Worm (Caenorhabditis elegans): ENCODE measurements around the gene tag-297.

The tag-297 gene

ce11 chrII:14619806-14620205 lies 7.6 kb upstream of the tag-297 start:
- no peak for TF ChIP-seq tra-4 (tag; optimal IDR thresholded peaks at IDR 0.05)
- TF ChIP-seq ceh-13 (GFP tag; optimal IDR thresholded peaks at IDR 0.05), result no peak
- no peak for TF ChIP-seq ets-7 (tag; optimal IDR thresholded peaks at IDR 0.05)
- no peak for TF ChIP-seq aly-1 (tag; optimal IDR thresholded peaks at IDR 0.05)
- no peak for TF ChIP-seq flt-1 (GFP tag; IDR thresholded peaks at IDR 0.05)
- no peak for TF ChIP-seq hnd-1 (tag; optimal IDR thresholded peaks at IDR 0.05)

- TF ChIP-seq aly-1 (tag; optimal IDR thresholded peaks at IDR 0.05) (no peak), ceh-36 (tag; optimal IDR thresholded peaks at IDR 0.05) (no peak), ets-7 (tag; optimal IDR thresholded peaks at IDR 0.05) (no peak), flt-1 (GFP tag; IDR thresholded peaks at IDR 0.05) (no peak), tbx-37 (GFP tag; conservative IDR thresholded peaks at IDR 0.05) (no peak), sea-1 (GFP tag; conservative IDR thresholded peaks at IDR 0.05) (no peak)
Observed at ce11 chrII:14620730-14621129, 6.7 kb upstream of the tag-297 start.

ce11 chrII:14622758-14623157 lies 4.7 kb upstream of the tag-297 start, which contains the start of gene mltn-10:
TSS of gene mltn-10 (plus strand) at chrII:14623058.
- TF ChIP-seq ama-1 (optimal IDR thresholded peaks at IDR 0.05), result no peak
- no peak for TF ChIP-seq hnd-1 (tag; optimal IDR thresholded peaks at IDR 0.05)
- TF ChIP-seq sea-1 (GFP tag; conservative IDR thresholded peaks at IDR 0.05), result no peak
- TF ChIP-seq scrt-1 (GFP tag; IDR thresholded peaks at IDR 0.05), result no peak
- no peak for TF ChIP-seq tbx-11 (GFP tag; IDR thresholded peaks at IDR 0.05)
- no peak for TF ChIP-seq aly-1 (tag; optimal IDR thresholded peaks at IDR 0.05)

ce11 chrII:14626883-14627282 lies 547 bp upstream of the tag-297 start:
- TF ChIP-seq ets-7 (tag; optimal IDR thresholded peaks at IDR 0.05), result no peak
- TF ChIP-seq flt-1 (GFP tag; IDR thresholded peaks at IDR 0.05), result no peak
- no peak for TF ChIP-seq ceh-13 (GFP tag; optimal IDR thresholded peaks at IDR 0.05)
- TF ChIP-seq hnd-1 (tag; optimal IDR thresholded peaks at IDR 0.05), result no peak
- no peak for TF ChIP-seq tbx-37 (GFP tag; conservative IDR thresholded peaks at IDR 0.05)
- TF ChIP-seq ama-1 (optimal IDR thresholded peaks at IDR 0.05), result no peak
- TF ChIP-seq hmg-4 (GFP tag; optimal IDR thresholded peaks at IDR 0.05), result no peak
- no peak for TF ChIP-seq ceh-36 (tag; optimal IDR thresholded peaks at IDR 0.05)
- TF ChIP-seq hmbx-1 (tag; optimal IDR thresholded peaks at IDR 0.05), result no peak
- TF ChIP-seq aly-1 (tag; optimal IDR thresholded peaks at IDR 0.05), result no peak
- no peak for TF ChIP-seq tbx-11 (GFP tag; IDR thresholded peaks at IDR 0.05)
- TF ChIP-seq pes-1 (GFP tag; IDR thresholded peaks at IDR 0.05), result no peak
- TF ChIP-seq sea-1 (GFP tag; conservative IDR thresholded peaks at IDR 0.05), result no peak

ce11 chrII:14632823-14633222 lies 5.4 kb downstream of the tag-297 start, which contains the start of gene C38C6.3:
TSS of gene C38C6.3 (plus strand) at chrII:14633123.
- no peak for TF ChIP-seq aly-1 (tag; optimal IDR thresholded peaks at IDR 0.05)
- no peak for TF ChIP-seq hmg-4 (GFP tag; optimal IDR thresholded peaks at IDR 0.05)
- no peak for TF ChIP-seq sea-1 (GFP tag; conservative IDR thresholded peaks at IDR 0.05)
- TF ChIP-seq scrt-1 (GFP tag; IDR thresholded peaks at IDR 0.05), result no peak
- no peak for TF ChIP-seq hnd-1 (tag; optimal IDR thresholded peaks at IDR 0.05)
- no peak for TF ChIP-seq ceh-13 (GFP tag; optimal IDR thresholded peaks at IDR 0.05)
- TF ChIP-seq pes-1 (GFP tag; IDR thresholded peaks at IDR 0.05), result no peak
- TF ChIP-seq ceh-36 (tag; optimal IDR thresholded peaks at IDR 0.05), result no peak
- no peak for TF ChIP-seq F13C5.2 (tag; optimal IDR thresholded peaks at IDR 0.05)
- no peak for TF ChIP-seq tbx-11 (GFP tag; IDR thresholded peaks at IDR 0.05)
- no peak for TF ChIP-seq flt-1 (GFP tag; IDR thresholded peaks at IDR 0.05)
- no peak for TF ChIP-seq ama-1 (optimal IDR thresholded peaks at IDR 0.05)
- TF ChIP-seq hmbx-1 (tag; optimal IDR thresholded peaks at IDR 0.05), result no peak
- no peak for TF ChIP-seq tra-4 (tag; optimal IDR thresholded peaks at IDR 0.05)
- TF ChIP-seq B0310.2 (tag; optimal IDR thresholded peaks at IDR 0.05), result no peak
- no peak for TF ChIP-seq ets-7 (tag; optimal IDR thresholded peaks at IDR 0.05)
- no peak for TF ChIP-seq tbx-37 (GFP tag; conservative IDR thresholded peaks at IDR 0.05)

ce11 chrII:14634042-14634441 lies 6.6 kb downstream of the tag-297 start:
- TF ChIP-seq hmbx-1 (tag; optimal IDR thresholded peaks at IDR 0.05) (no peak), flt-1 (GFP tag; IDR thresholded peaks at IDR 0.05) (no peak), hmg-4 (GFP tag; optimal IDR thresholded peaks at IDR 0.05) (no peak), tra-4 (tag; optimal IDR thresholded peaks at IDR 0.05) (no peak), F13C5.2 (tag; optimal IDR thresholded peaks at IDR 0.05) (no peak), ceh-13 (GFP tag; optimal IDR thresholded peaks at IDR 0.05) (no peak), ets-7 (tag; optimal IDR thresholded peaks at IDR 0.05) (no peak), tbx-11 (GFP tag; IDR thresholded peaks at IDR 0.05) (no peak), B0310.2 (tag; optimal IDR thresholded peaks at IDR 0.05) (no peak), sea-1 (GFP tag; conservative IDR thresholded peaks at IDR 0.05) (no peak), scrt-1 (GFP tag; IDR thresholded peaks at IDR 0.05) (no peak), ama-1 (optimal IDR thresholded peaks at IDR 0.05) (no peak), tbx-37 (GFP tag; conservative IDR thresholded peaks at IDR 0.05) (no peak), ceh-36 (tag; optimal IDR thresholded peaks at IDR 0.05) (no peak), pes-1 (GFP tag; IDR thresholded peaks at IDR 0.05) (no peak), hnd-1 (tag; optimal IDR thresholded peaks at IDR 0.05) (no peak)

- TF ChIP-seq aly-1 (tag; optimal IDR thresholded peaks at IDR 0.05) (peak; percentile 24), hmbx-1 (tag; optimal IDR thresholded peaks at IDR 0.05) (peak; percentile 28), flt-1 (GFP tag; IDR thresholded peaks at IDR 0.05) (peak; percentile 74), tra-4 (tag; optimal IDR thresholded peaks at IDR 0.05) (peak; percentile 6), hmg-4 (GFP tag; optimal IDR thresholded peaks at IDR 0.05) (peak; percentile 47), ama-1 (optimal IDR thresholded peaks at IDR 0.05) (no peak), ceh-13 (GFP tag; optimal IDR thresholded peaks at IDR 0.05) (no peak), ceh-36 (tag; optimal IDR thresholded peaks at IDR 0.05) (peak; percentile 51), hnd-1 (tag; optimal IDR thresholded peaks at IDR 0.05) (peak; percentile 21), scrt-1 (GFP tag; IDR thresholded peaks at IDR 0.05) (peak; percentile 87), tbx-37 (GFP tag; conservative IDR thresholded peaks at IDR 0.05) (peak; percentile 85), B0310.2 (tag; optimal IDR thresholded peaks at IDR 0.05) (peak; percentile 34), ets-7 (tag; optimal IDR thresholded peaks at IDR 0.05) (no peak), F13C5.2 (tag; optimal IDR thresholded peaks at IDR 0.05) (peak; percentile 39), pes-1 (GFP tag; IDR thresholded peaks at IDR 0.05) (peak; percentile 88), sea-1 (GFP tag; conservative IDR thresholded peaks at IDR 0.05) (peak; percentile 82), tbx-11 (GFP tag; IDR thresholded peaks at IDR 0.05) (peak; percentile 78)
Observed at ce11 chrII:14635179-14635578, 7.7 kb downstream of the tag-297 start.
